Worm (Caenorhabditis elegans) whole organism, L4 larva: Measurements from ENCODE around the gene F41C3.7.

Experiments
- egl-43 ChIP-seq: fragments of 200-800 bp; sonication (Bioruptor generic); IDR thresholded peaks from 2 replicates; pipeline ENCODE4 v1.3.6; 2022; ENCODE audit warnings: missing genetic modification reagents, missing genetic modification characterization, missing compliant biosample characterization
- mep-1 ChIP-seq: fragments of 150-350 bp; sonication (generic microtip); optimal IDR thresholded peaks from 3 replicates; lab custom pipeline; 2014; ENCODE audit warnings: missing biosample characterization, missing genetic modification characterization
- saeg-2 ChIP-seq: fragments of 200-800 bp; sonication (Bioruptor generic); IDR thresholded peaks from 2 replicates; pipeline ENCODE4 v1.3.6; 2022; ENCODE audit warnings: missing genetic modification reagents, missing genetic modification characterization, missing compliant biosample characterization

F41C3.7 gene

DNA sequence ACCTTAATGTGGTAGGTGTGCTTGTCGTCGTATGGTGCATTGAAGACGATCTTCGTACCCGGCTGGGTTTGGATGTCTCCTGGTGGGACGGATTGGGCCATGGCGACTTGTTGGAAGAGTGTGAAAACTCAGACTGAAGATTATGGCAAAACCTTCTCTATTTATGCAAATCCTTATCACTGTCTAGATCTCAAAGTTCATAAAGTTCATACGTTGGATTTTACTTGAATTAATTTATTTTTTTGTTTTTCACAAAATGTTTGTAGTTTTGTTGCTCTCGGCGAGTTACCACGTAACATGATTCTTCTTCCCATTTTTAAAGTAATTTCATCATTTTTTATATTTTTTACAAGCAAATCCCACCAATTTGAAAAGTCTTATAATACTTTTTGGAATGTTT is 56.3 kb downstream of the F41C3.7 start, which contains the start of gene msp-3 (continued):
- TF ChIP-seq mep-1 (tag; lab: Kevin White, UChicago) (no peak), saeg-2 (GFP tag; lab: Robert Waterston, UW) (no peak), egl-43 (GFP tag; lab: Robert Waterston, UW) (no peak)
